Worm (Caenorhabditis elegans): ENCODE results near the gene H24K24.2.

Gene H24K24.2

DNA sequence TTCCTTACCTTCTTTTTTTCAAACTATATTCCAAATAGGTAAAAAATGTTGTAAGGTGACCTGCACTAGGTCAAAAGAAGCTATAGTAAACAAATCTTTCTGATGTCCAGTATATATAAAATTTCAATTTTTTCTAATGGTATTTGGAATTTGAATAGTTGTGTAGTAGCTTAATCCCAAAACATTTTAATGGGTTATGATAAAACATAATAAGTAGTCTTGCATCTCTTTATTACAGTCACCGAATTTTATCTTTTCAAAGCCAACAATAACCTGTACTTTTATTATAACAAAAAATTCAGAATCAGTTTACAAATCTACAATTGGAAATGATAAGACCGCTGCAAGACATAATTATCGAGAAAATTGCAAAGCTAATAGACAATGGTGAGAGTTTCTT, at the start of gene H24K24.2:
Gene H24K24.2 (plus strand): TSS at position 301 of the 400 bp plus-strand sequence.
- TF ChIP-seq sptf-1 (tag; optimal IDR thresholded peaks at IDR 0.05) (no peak), nhr-76 (tag; optimal IDR thresholded peaks at IDR 0.05) (no peak), sem-2 (GFP tag; optimal IDR thresholded peaks at IDR 0.05) (no peak), ceh-43 (GFP tag; optimal IDR thresholded peaks at IDR 0.05) (no peak), drap-1 (GFP tag; optimal IDR thresholded peaks at IDR 0.05) (no peak), unc-39 (tag; optimal IDR thresholded peaks at IDR 0.05) (no peak), nhr-28 (tag; optimal IDR thresholded peaks at IDR 0.05) (no peak), ztf-11 (tag; optimal IDR thresholded peaks at IDR 0.05) (no peak), nhr-2 (tag; optimal IDR thresholded peaks at IDR 0.05) (no peak), bed-3 (GFP tag; optimal IDR thresholded peaks at IDR 0.05) (no peak), snpc-4 (tag; optimal IDR thresholded peaks at IDR 0.05) (no peak), lin-13 (tag; optimal IDR thresholded peaks at IDR 0.05) (no peak), hlh-1 (tag; optimal IDR thresholded peaks at IDR 0.05) (no peak), elt-3 (tag; optimal IDR thresholded peaks at IDR 0.05) (no peak), mep-1 (tag; optimal IDR thresholded peaks at IDR 0.05) (no peak), ceh-39 (tag; optimal IDR thresholded peaks at IDR 0.05) (no peak), mls-2 (tag; optimal IDR thresholded peaks at IDR 0.05) (no peak), ces-1 (GFP tag; optimal IDR thresholded peaks at IDR 0.05) (no peak), nhr-237 (tag; optimal IDR thresholded peaks at IDR 0.05) (no peak), ham-2 (GFP tag; optimal IDR thresholded peaks at IDR 0.05) (no peak)

DNA sequence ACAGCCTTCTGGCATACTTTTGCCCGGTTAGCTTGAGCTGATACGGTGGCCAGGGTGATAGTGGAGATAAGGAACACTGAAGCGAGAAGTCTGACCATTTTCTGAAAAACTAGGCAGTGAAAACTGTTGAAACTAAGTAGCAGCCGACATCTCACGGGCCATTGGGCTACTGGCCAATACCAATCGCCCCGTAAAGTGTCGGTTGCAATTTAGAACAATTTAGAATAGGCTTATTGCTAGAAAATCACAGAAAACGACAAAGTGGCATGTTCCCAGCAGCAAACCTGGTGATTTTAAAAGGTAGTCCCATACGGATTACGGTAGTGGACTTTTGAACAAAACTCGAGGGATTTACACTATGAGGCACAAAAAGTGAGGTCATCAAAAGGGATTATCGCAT, 46.6 kb upstream of the H24K24.2 start, which contains the start of gene T02B11.4:
Gene T02B11.4 (minus strand): TSS at position 101 of the 400 bp plus-strand sequence.
- TF ChIP-seq cnd-1 (tag; optimal IDR thresholded peaks at IDR 0.05) (no peak), lsy-2 (tag; optimal IDR thresholded peaks at IDR 0.05) (no peak), M03D4.4 (tag; optimal IDR thresholded peaks at IDR 0.05) (no peak), nhr-76 (tag; optimal IDR thresholded peaks at IDR 0.05) (no peak), zip-8 (tag; optimal IDR thresholded peaks at IDR 0.05) (no peak), bed-3 (GFP tag; optimal IDR thresholded peaks at IDR 0.05) (no peak), tbx-8 (GFP tag; optimal IDR thresholded peaks at IDR 0.05) (no peak), unc-62 (GFP tag; optimal IDR thresholded peaks at IDR 0.05) (no peak), pha-4 (tag; optimal IDR thresholded peaks at IDR 0.05) (no peak), drap-1 (GFP tag; optimal IDR thresholded peaks at IDR 0.05) (no peak), lin-13 (tag; optimal IDR thresholded peaks at IDR 0.05) (no peak), hlh-1 (tag; optimal IDR thresholded peaks at IDR 0.05) (no peak), nhr-2 (tag; optimal IDR thresholded peaks at IDR 0.05) (no peak), unc-120 (tag; optimal IDR thresholded peaks at IDR 0.05; ENCODE audit: poor library complexity, severe bottlenecking) (no peak), ceh-39 (tag; optimal IDR thresholded peaks at IDR 0.05) (no peak), unc-39 (tag; optimal IDR thresholded peaks at IDR 0.05) (no peak), ceh-83 (GFP tag; optimal IDR thresholded peaks at IDR 0.05) (no peak), elt-3 (tag; optimal IDR thresholded peaks at IDR 0.05) (no peak), lin-32 (GFP tag; optimal IDR thresholded peaks at IDR 0.05) (no peak), ham-2 (GFP tag; optimal IDR thresholded peaks at IDR 0.05) (no peak)

DNA sequence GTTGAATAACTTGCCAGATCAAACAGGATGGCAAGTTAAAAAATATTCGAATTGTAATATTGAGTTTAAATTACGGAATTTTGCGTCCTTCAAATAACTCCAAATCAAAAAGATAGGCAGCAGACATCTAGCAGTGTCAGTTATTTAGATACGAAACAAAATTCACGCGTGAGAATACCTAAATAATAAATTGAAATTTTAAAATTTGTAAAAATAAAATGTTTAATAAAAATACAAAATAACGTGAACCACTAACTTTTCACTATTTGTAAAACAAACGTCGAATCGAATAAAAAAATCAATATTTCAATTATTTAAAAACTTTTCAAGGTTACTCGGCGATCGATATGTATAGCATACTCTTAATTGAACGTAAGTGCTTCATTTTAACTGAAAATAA, 41.6 kb upstream of the H24K24.2 start, which contains the start of gene T02B11.9:
Gene T02B11.9 (plus strand): TSS at position 301 of the 400 bp plus-strand sequence.
- TF ChIP-seq nhr-2 (tag; optimal IDR thresholded peaks at IDR 0.05): no peak
- TF ChIP-seq drap-1 (GFP tag; optimal IDR thresholded peaks at IDR 0.05): no peak
- TF ChIP-seq lin-13 (tag; optimal IDR thresholded peaks at IDR 0.05): no peak
- no peak for TF ChIP-seq ham-2 (GFP tag; optimal IDR thresholded peaks at IDR 0.05)
- no peak for TF ChIP-seq unc-120 (tag; optimal IDR thresholded peaks at IDR 0.05; ENCODE audit: poor library complexity, severe bottlenecking)
- no peak for TF ChIP-seq blmp-1 (tag; optimal IDR thresholded peaks at IDR 0.05)
- no peak for TF ChIP-seq pha-4 (tag; optimal IDR thresholded peaks at IDR 0.05)

DNA sequence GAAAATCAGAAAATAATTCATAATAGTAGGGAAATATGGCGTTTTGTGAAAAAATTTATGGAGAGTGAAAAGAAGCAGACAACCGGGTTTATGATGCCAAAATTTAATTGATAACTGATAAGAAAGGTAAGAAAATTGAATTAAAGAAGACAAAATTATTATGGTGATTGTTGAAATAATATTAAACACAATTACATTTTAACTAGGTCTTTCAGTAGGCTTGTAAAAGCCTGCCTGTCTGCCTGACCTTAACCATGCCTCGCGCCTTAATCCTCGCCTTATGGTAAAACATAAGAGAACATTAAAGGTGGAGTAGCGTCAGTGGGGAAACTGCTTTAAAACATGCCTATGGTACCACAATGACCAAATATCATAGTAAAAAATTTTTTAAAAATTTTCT, 39.0 kb upstream of the H24K24.2 start, which contains the start of gene T02B11.8:
Gene T02B11.8 (minus strand): TSS at position 101 of the 400 bp plus-strand sequence.
- TF ChIP-seq blmp-1 (tag; optimal IDR thresholded peaks at IDR 0.05) (no peak), nhr-12 (tag; optimal IDR thresholded peaks at IDR 0.05) (no peak), nhr-76 (tag; optimal IDR thresholded peaks at IDR 0.05) (no peak), cnd-1 (tag; optimal IDR thresholded peaks at IDR 0.05) (no peak), ceh-39 (tag; optimal IDR thresholded peaks at IDR 0.05) (no peak), bed-3 (GFP tag; optimal IDR thresholded peaks at IDR 0.05) (no peak), mab-5 (tag; optimal IDR thresholded peaks at IDR 0.05) (no peak), ceh-43 (GFP tag; optimal IDR thresholded peaks at IDR 0.05) (no peak), nhr-237 (tag; optimal IDR thresholded peaks at IDR 0.05) (no peak), lin-13 (tag; optimal IDR thresholded peaks at IDR 0.05) (no peak), nhr-28 (tag; optimal IDR thresholded peaks at IDR 0.05) (no peak), ham-2 (GFP tag; optimal IDR thresholded peaks at IDR 0.05) (no peak), tbx-8 (GFP tag; optimal IDR thresholded peaks at IDR 0.05) (no peak), ces-1 (GFP tag; optimal IDR thresholded peaks at IDR 0.05) (no peak), unc-39 (tag; optimal IDR thresholded peaks at IDR 0.05) (no peak)

Data from whole organism, mixed stage, embryonic.